Fruit fly (Drosophila melanogaster) whole organism, embryonic: Measurements from ENCODE around the gene Pdxk.

ENCODE experiments used
- CG10462 ChIP-seq: fragments of 200-800 bp; sonication (Bioruptor generic); optimal IDR thresholded peaks from 2 replicates; lab custom pipeline; 2016; ENCODE audit warnings: missing biosample characterization, missing genetic modification characterization
- CG11085 ChIP-seq: fragments of 200-800 bp; sonication (Bioruptor generic); IDR thresholded peaks from 2 replicates; pipeline ENCODE4 v1.3.6; 2022; ENCODE audit warnings: missing biosample characterization, missing genetic modification characterization
- CG12071 ChIP-seq: fragments of 200-800 bp; sonication (Bioruptor generic); optimal IDR thresholded peaks from 3 replicates; lab custom pipeline; 2018; ENCODE audit warnings: missing biosample characterization, mild to moderate bottlenecking, missing genetic modification characterization
- CG13775 ChIP-seq: fragments of 200-800 bp; sonication (Bioruptor generic); optimal IDR thresholded peaks from 3 replicates; lab custom pipeline; 2017; ENCODE audit warnings: missing biosample characterization, mild to moderate bottlenecking, missing genetic modification characterization
- CG14014 ChIP-seq: fragments of 200-800 bp; sonication (Bioruptor generic); IDR thresholded peaks from 2 replicates; pipeline ENCODE4 v1.3.6; 2022; ENCODE audit warnings: missing biosample characterization, missing genetic modification characterization
- CG16863 ChIP-seq: fragments of 200-800 bp; sonication (Bioruptor generic); optimal IDR thresholded peaks from 3 replicates; lab custom pipeline; 2016; ENCODE audit warnings: missing biosample characterization, missing genetic modification characterization
- CG1832 ChIP-seq: fragments of 200-800 bp; sonication (Bioruptor generic); optimal IDR thresholded peaks from 2 replicates; lab custom pipeline; 2017; ENCODE audit warnings: missing biosample characterization, mild to moderate bottlenecking, missing genetic modification characterization, inconsistent platforms
- CG2712 ChIP-seq: fragments of 200-800 bp; optimal IDR thresholded peaks from 3 replicates; lab custom pipeline; 2019; ENCODE audit warnings: missing biosample characterization, mild to moderate bottlenecking, missing genetic modification characterization, moderate library complexity
- CG31388 ChIP-seq: fragments of 200-800 bp; sonication (Bioruptor generic); optimal IDR thresholded peaks from 2 replicates; lab custom pipeline; 2016; ENCODE audit warnings: missing biosample characterization, missing genetic modification characterization
- CG6765 ChIP-seq: fragments of 200-800 bp; sonication (Bioruptor generic); optimal IDR thresholded peaks from 3 replicates; lab custom pipeline; 2017; ENCODE audit warnings: missing biosample characterization, mild to moderate bottlenecking, missing genetic modification characterization
- CG7271 ChIP-seq: fragments of 200-800 bp; sonication (Bioruptor generic); optimal IDR thresholded peaks from 2 replicates; lab custom pipeline; 2018; ENCODE audit warnings: missing biosample characterization, mild to moderate bottlenecking, missing genetic modification characterization, moderate library complexity
- CoRest ChIP-seq: fragments of 200-800 bp; sonication (Bioruptor generic); optimal IDR thresholded peaks from 3 replicates; lab custom pipeline; 2018; ENCODE audit warnings: missing biosample characterization, mild to moderate bottlenecking, missing genetic modification characterization, moderate library complexity
- Dbx ChIP-seq: fragments of 200-800 bp; sonication (Bioruptor generic); IDR thresholded peaks from 3 replicates; pipeline ENCODE4 v1.3.6; 2022; ENCODE audit warnings: missing biosample characterization, missing genetic modification characterization
- Dref ChIP-seq: fragments of 200-800 bp; sonication (Bioruptor generic); IDR thresholded peaks from 2 replicates; pipeline ENCODE4 v1.3.6; 2022; ENCODE audit warnings: missing biosample characterization, missing genetic modification characterization
- ERR ChIP-seq: fragments of 200-800 bp; sonication (Bioruptor generic); optimal IDR thresholded peaks from 2 replicates; lab custom pipeline; 2016; ENCODE audit warnings: missing biosample characterization, missing genetic modification characterization
- Gug ChIP-seq: fragments of 200-800 bp; sonication (Bioruptor generic); IDR thresholded peaks from 4 replicates; pipeline ENCODE4 v1.3.6; 2022; ENCODE audit warnings: missing biosample characterization, missing genetic modification characterization
- MESR4 ChIP-seq: fragments of 200-800 bp; sonication (Bioruptor generic); optimal IDR thresholded peaks from 2 replicates; lab custom pipeline; 2018; ENCODE audit warnings: missing biosample characterization, mild to moderate bottlenecking, missing genetic modification characterization, moderate library complexity
- MTF-1 ChIP-seq: fragments of 200-800 bp; sonication (Bioruptor generic); optimal IDR thresholded peaks from 2 replicates; lab custom pipeline; 2018; ENCODE audit warnings: missing biosample characterization, mild to moderate bottlenecking, missing genetic modification characterization, borderline replicate concordance
- Max ChIP-seq: fragments of 200-800 bp; sonication (Bioruptor generic); optimal IDR thresholded peaks from 2 replicates; lab custom pipeline; 2016; ENCODE audit warnings: missing biosample characterization, mild to moderate bottlenecking, missing genetic modification characterization
- NFAT ChIP-seq: fragments of 200-800 bp; sonication (Bioruptor generic); IDR thresholded peaks from 2 replicates; pipeline ENCODE4 v1.3.6; 2022; ENCODE audit warnings: missing biosample characterization, missing genetic modification characterization
- Side ChIP-seq: fragments of 200-800 bp; sonication (Bioruptor generic); optimal IDR thresholded peaks from 2 replicates; lab custom pipeline; 2016; ENCODE audit warnings: missing biosample characterization, missing genetic modification characterization
- Sox102F ChIP-seq: fragments of 200-800 bp; sonication (Bioruptor generic); optimal IDR thresholded peaks from 2 replicates; lab custom pipeline; 2018; ENCODE audit warnings: missing biosample characterization, mild to moderate bottlenecking, missing genetic modification characterization, moderate library complexity
- TFAM ChIP-seq: fragments of 200-800 bp; sonication (Bioruptor generic); optimal IDR thresholded peaks from 2 replicates; lab custom pipeline; 2017; ENCODE audit warnings: missing biosample characterization, missing genetic modification characterization, inconsistent platforms
- Usf ChIP-seq: fragments of 200-800 bp; sonication (Bioruptor generic); optimal IDR thresholded peaks from 2 replicates; lab custom pipeline; 2017; ENCODE audit warnings: missing genotype, missing biosample characterization, missing genetic modification characterization
- amos ChIP-seq: fragments of 200-800 bp; sonication (Bioruptor generic); IDR thresholded peaks from 2 replicates; pipeline ENCODE4 v1.3.6; 2022; ENCODE audit warnings: missing biosample characterization, missing genetic modification characterization; ENCODE audit not compliant: partially characterized antibody
- btn ChIP-seq: fragments of 200-800 bp; sonication (Bioruptor generic); optimal IDR thresholded peaks from 2 replicates; lab custom pipeline; 2016; ENCODE audit warnings: missing biosample characterization, missing genetic modification characterization
- cas ChIP-seq: fragments of 200-800 bp; sonication (Bioruptor generic); IDR thresholded peaks from 2 replicates; pipeline ENCODE4 v1.3.6; 2022; ENCODE audit warnings: missing biosample characterization, missing genetic modification characterization
- chm ChIP-seq: fragments of 200-800 bp; sonication (Bioruptor generic); IDR thresholded peaks from 2 replicates; pipeline ENCODE4 v1.3.6; 2022; ENCODE audit warnings: missing biosample characterization, missing genetic modification characterization
- dimm ChIP-seq: fragments of 200-800 bp; sonication (Bioruptor generic); IDR thresholded peaks from 2 replicates; pipeline ENCODE4 v1.3.6; 2022; ENCODE audit warnings: missing biosample characterization, missing genetic modification characterization
- dpn ChIP-seq, 2 experiments: fragments of 200-800 bp; sonication (Bioruptor generic); optimal IDR thresholded peaks; 3 replicates each; lab custom pipeline; 2016; ENCODE audit warnings: missing biosample characterization in 2 of 2, missing genetic modification characterization in 2 of 2
- esg ChIP-seq: fragments of 200-800 bp; sonication (Bioruptor generic); conservative IDR thresholded peaks from 2 replicates; pipeline ENCODE4 v1.3.6; 2022; ENCODE audit warnings: missing biosample characterization, missing genetic modification characterization
- eve ChIP-seq, 2 experiments: fragments of >200 bp; optimal IDR thresholded peaks; 2 replicates each; lab custom pipeline; 2017; ENCODE audit warnings: missing biosample characterization in 2 of 2, missing genetic modification characterization in 2 of 2
- fd64A ChIP-seq: fragments of 200-800 bp; sonication (Bioruptor generic); optimal IDR thresholded peaks from 3 replicates; lab custom pipeline; 2018; ENCODE audit warnings: missing biosample characterization, mild to moderate bottlenecking, missing genetic modification characterization
- ftz-f1 ChIP-seq: fragments of 200-800 bp; sonication (Bioruptor generic); optimal IDR thresholded peaks from 2 replicates; lab custom pipeline; 2016; ENCODE audit warnings: missing biosample characterization, missing genetic modification characterization
- gro ChIP-seq: fragments of 200-800 bp; sonication (Bioruptor generic); optimal IDR thresholded peaks from 2 replicates; lab custom pipeline; 2016; ENCODE audit warnings: missing biosample characterization, missing genetic modification characterization
- gsb-n ChIP-seq: fragments of 200-800 bp; sonication (Bioruptor generic); optimal IDR thresholded peaks from 3 replicates; lab custom pipeline; 2018; ENCODE audit warnings: missing biosample characterization, mild to moderate bottlenecking, missing genetic modification characterization
- gt ChIP-seq: fragments of 200-800 bp; sonication (Bioruptor generic); IDR thresholded peaks from 2 replicates; pipeline ENCODE4 v1.3.6; 2022; ENCODE audit warnings: missing biosample characterization, missing genetic modification characterization
- luna ChIP-seq: fragments of 200-800 bp; sonication (Bioruptor generic); optimal IDR thresholded peaks from 2 replicates; lab custom pipeline; 2016; ENCODE audit warnings: missing biosample characterization, missing genetic modification characterization
- org-1 ChIP-seq: fragments of 200-800 bp; sonication (Bioruptor generic); optimal IDR thresholded peaks from 2 replicates; lab custom pipeline; 2017; ENCODE audit warnings: missing biosample characterization, missing genetic modification characterization
- phol ChIP-seq: fragments of 200-800 bp; sonication (Bioruptor generic); optimal IDR thresholded peaks from 3 replicates; lab custom pipeline; 2018; ENCODE audit warnings: missing biosample characterization, mild to moderate bottlenecking, missing genetic modification characterization, moderate library complexity
- schlank ChIP-seq: fragments of 200-800 bp; sonication (Bioruptor generic); optimal IDR thresholded peaks from 2 replicates; lab custom pipeline; 2018; ENCODE audit warnings: missing biosample characterization, mild to moderate bottlenecking, missing genetic modification characterization
- sens-2 ChIP-seq: fragments of 200-800 bp; sonication (Bioruptor generic); IDR thresholded peaks from 2 replicates; pipeline ENCODE4 v1.3.6; 2022; ENCODE audit warnings: missing biosample characterization, missing genetic modification characterization
- seq ChIP-seq: fragments of 200-800 bp; sonication (Bioruptor generic); IDR thresholded peaks from 2 replicates; pipeline ENCODE4 v1.3.6; 2022; ENCODE audit warnings: missing biosample characterization, missing genetic modification characterization
- shn ChIP-seq: fragments of 200-800 bp; sonication (Bioruptor generic); optimal IDR thresholded peaks from 3 replicates; lab custom pipeline; 2016; ENCODE audit warnings: missing biosample characterization, missing genetic modification characterization
- sim ChIP-seq: fragments of 200-800 bp; sonication (Bioruptor generic); IDR thresholded peaks from 2 replicates; pipeline ENCODE4 v1.3.6; 2022; ENCODE audit warnings: missing biosample characterization, missing genetic modification characterization
- usp ChIP-seq: fragments of >200 bp; optimal IDR thresholded peaks from 2 replicates; lab custom pipeline; 2017; ENCODE audit warnings: missing biosample characterization, missing genetic modification characterization
- vnd ChIP-seq: fragments of 200-800 bp; sonication (Bioruptor generic); IDR thresholded peaks from 3 replicates; pipeline ENCODE4 v1.3.6; 2022; ENCODE audit warnings: missing biosample characterization, missing genetic modification characterization; ENCODE audit not compliant: partially characterized antibody
- wdn ChIP-seq: fragments of 200-800 bp; sonication (Bioruptor generic); IDR thresholded peaks from 2 replicates; pipeline ENCODE4 v1.3.6; 2022; ENCODE audit warnings: missing biosample characterization, missing genetic modification characterization
- wek ChIP-seq: fragments of 200-800 bp; sonication (Bioruptor generic); optimal IDR thresholded peaks from 3 replicates; lab custom pipeline; 2018; ENCODE audit warnings: missing biosample characterization, mild to moderate bottlenecking, missing genetic modification characterization, moderate library complexity
- zfh2 ChIP-seq: fragments of 200-800 bp; sonication (Bioruptor generic); optimal IDR thresholded peaks from 2 replicates; lab custom pipeline; 2016; ENCODE audit warnings: missing biosample characterization, missing genetic modification characterization

Gene Pdxk

DNA sequence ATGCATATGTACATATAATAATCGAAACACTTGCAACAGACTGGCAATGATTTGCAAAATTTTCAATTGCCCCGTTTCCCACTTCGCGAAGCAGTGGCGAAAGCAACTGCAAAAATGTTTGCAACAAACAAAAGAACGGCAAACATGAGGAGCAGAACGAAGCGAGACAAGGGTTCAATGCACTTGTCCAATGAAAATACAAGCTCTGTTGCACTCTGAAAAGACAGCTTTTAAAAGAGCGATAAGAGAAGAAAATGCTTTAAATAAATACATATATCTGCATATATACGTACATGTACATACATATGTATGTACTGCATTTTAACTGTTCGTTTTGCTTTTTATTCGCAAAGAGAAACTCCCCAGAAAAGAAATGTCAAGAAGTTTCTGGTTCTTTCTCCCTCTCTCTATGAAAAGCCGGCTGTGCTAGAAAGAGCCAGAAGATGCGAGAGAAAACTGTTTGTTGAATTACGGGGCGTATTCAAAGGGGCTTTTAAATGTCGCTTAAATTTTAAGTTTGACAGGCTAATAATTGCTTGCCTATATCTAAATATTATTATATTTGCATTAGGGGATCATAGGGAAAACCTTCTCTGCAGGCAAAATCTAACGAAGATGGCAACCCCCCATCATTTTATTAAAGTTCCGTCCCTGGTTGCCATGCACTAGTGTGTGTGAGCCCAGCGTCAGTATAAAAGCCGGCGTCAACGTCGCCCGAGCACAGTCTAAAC lies 23.4 kb downstream of the Pdxk start, which contains the start of gene Hsp27 (continued):
- TF ChIP-seq esg (GFP tag; lab: Robert Waterston, UW) (peak; percentile 95), Gug (GFP tag; lab: Robert Waterston, UW) (peak; percentile 99), Max (GFP tag; lab: Kevin White, UChicago) (peak; percentile 98), btn (GFP tag; lab: Kevin White, UChicago) (peak; percentile 94), CG1832 (GFP tag; lab: Kevin White, UChicago) (peak; percentile 65), MESR4 (GFP tag; lab: Kevin White, UChicago) (peak; percentile 63), fd64A (GFP tag; lab: Kevin White, UChicago) (peak; percentile 96), usp (no peak), cas (GFP tag; lab: Robert Waterston, UW) (peak; percentile 95), CG12071 (GFP tag; lab: Kevin White, UChicago) (peak; percentile 97), schlank (tag; lab: Kevin White, UChicago) (peak; percentile 94), CG2712 (tag; lab: Kevin White, UChicago) (peak; percentile 99), CG6765 (GFP tag; lab: Kevin White, UChicago) (peak; percentile 88), luna (GFP tag; lab: Kevin White, UChicago) (peak; percentile 60), CG31388 (GFP tag; lab: Kevin White, UChicago) (peak; percentile 96), CG7271 (peak; percentile 90), CG10462 (peak; percentile 95), sens-2 (GFP tag; lab: Robert Waterston, UW) (peak; percentile 97), zfh2 (GFP tag; lab: Kevin White, UChicago) (peak; percentile 96), wdn (peak; percentile 96), gt (peak; percentile 97), CG13775 (GFP tag; lab: Kevin White, UChicago) (peak; percentile 95), ERR (peak; percentile 89), NFAT (GFP tag; lab: Robert Waterston, UW) (peak; percentile 97), TFAM (peak; percentile 92), gro (GFP tag; lab: Kevin White, UChicago) (peak; percentile 96), dimm (GFP tag; lab: Robert Waterston, UW) (peak; percentile 91), dpn (GFP tag; optimal IDR thresholded peaks at IDR 0.05; lab: Kevin White, UChicago) (peak; percentile 96 to 98), shn (GFP tag; lab: Kevin White, UChicago) (peak; percentile 74), wek (GFP tag; lab: Kevin White, UChicago) (peak; percentile 80), phol (tag; lab: Kevin White, UChicago) (peak; percentile 98), eve (GFP tag; optimal IDR thresholded peaks at IDR 0.05; lab: Kevin White, UChicago) (no peak), MTF-1 (GFP tag; lab: Kevin White, UChicago) (peak; percentile 94), ftz-f1 (GFP tag; lab: Kevin White, UChicago) (peak; percentile 81), Side (GFP tag; lab: Kevin White, UChicago) (peak; percentile 95), vnd (GFP tag; lab: Robert Waterston, UW) (no peak), CG14014 (peak; percentile 96), Dbx (GFP tag; lab: Robert Waterston, UW) (peak; percentile 97), org-1 (GFP tag; lab: Kevin White, UChicago) (peak; percentile 97), CG16863 (GFP tag; lab: Kevin White, UChicago) (peak; percentile 87), chm (GFP tag; lab: Robert Waterston, UW) (peak; percentile 98), Sox102F (GFP tag; lab: Kevin White, UChicago) (peak; percentile 99), Usf (peak; percentile 96), gsb-n (tag; lab: Kevin White, UChicago) (peak; percentile 98), CoRest (tag; lab: Kevin White, UChicago) (peak; percentile 97), Dref (GFP tag; lab: Robert Waterston, UW) (peak; percentile 40), sim (GFP tag; lab: Robert Waterston, UW) (peak; percentile 97), seq (GFP tag; lab: Robert Waterston, UW) (peak; percentile 97), CG11085 (GFP tag; lab: Robert Waterston, UW) (peak; percentile 97), amos (GFP tag; lab: Robert Waterston, UW) (no peak; the same call in 1 of the 2 replicates)
